Fruit fly (Drosophila melanogaster) whole organism, embryonic: ENCODE results near the gene P58IPK.

Source experiments
- Adf1 ChIP-seq: fragments of 200-800 bp; sonication (Bioruptor generic); IDR thresholded peaks from 2 replicates; pipeline ENCODE4 v1.3.6; 2022; ENCODE audit warnings: missing biosample characterization, missing genetic modification characterization
- Antp ChIP-seq: fragments of 200-800 bp; sonication (Bioruptor generic); optimal IDR thresholded peaks from 3 replicates; lab custom pipeline; 2016; ENCODE audit warnings: missing biosample characterization, missing genetic modification characterization
- Bdp1 ChIP-seq: fragments of 200-800 bp; sonication (Bioruptor generic); optimal IDR thresholded peaks from 3 replicates; lab custom pipeline; 2016; ENCODE audit warnings: missing biosample characterization, missing genetic modification characterization
- CG10366 ChIP-seq: fragments of 200-800 bp; sonication (Bioruptor generic); IDR thresholded peaks from 2 replicates; pipeline ENCODE4 v1.3.6; 2022; ENCODE audit warnings: missing biosample characterization, missing genetic modification characterization
- CG10543 ChIP-seq: fragments of 200-800 bp; sonication (Bioruptor generic); optimal IDR thresholded peaks from 3 replicates; lab custom pipeline; 2017; ENCODE audit warnings: missing biosample characterization, mild to moderate bottlenecking, missing genetic modification characterization, moderate library complexity
- CG11723 ChIP-seq: fragments of 200-800 bp; sonication (Bioruptor generic); optimal IDR thresholded peaks from 2 replicates; lab custom pipeline; 2017; ENCODE audit warnings: missing biosample characterization, mild to moderate bottlenecking, missing genetic modification characterization
- CG12236 ChIP-seq: fragments of 200-800 bp; sonication (Bioruptor generic); optimal IDR thresholded peaks from 2 replicates; lab custom pipeline; 2016; ENCODE audit warnings: missing biosample characterization, missing genetic modification characterization
- CG15073 ChIP-seq: fragments of 200-800 bp; sonication (Bioruptor generic); optimal IDR thresholded peaks from 2 replicates; lab custom pipeline; 2016; ENCODE audit warnings: missing biosample characterization, missing genetic modification characterization
- CG16863 ChIP-seq: fragments of 200-800 bp; sonication (Bioruptor generic); optimal IDR thresholded peaks from 3 replicates; lab custom pipeline; 2016; ENCODE audit warnings: missing biosample characterization, missing genetic modification characterization
- CG18011 ChIP-seq: fragments of 200-800 bp; sonication (Bioruptor generic); optimal IDR thresholded peaks from 2 replicates; lab custom pipeline; 2017; ENCODE audit warnings: missing biosample characterization, missing genetic modification characterization, mild to moderate bottlenecking, moderate library complexity, missing genotype
- CG30431 ChIP-seq: fragments of 200-800 bp; sonication (Bioruptor generic); optimal IDR thresholded peaks from 2 replicates; lab custom pipeline; 2017; ENCODE audit warnings: missing biosample characterization, missing genetic modification characterization
- CG3065 ChIP-seq: fragments of 200-800 bp; sonication (Bioruptor generic); optimal IDR thresholded peaks from 2 replicates; lab custom pipeline; 2016; ENCODE audit warnings: missing biosample characterization, missing genetic modification characterization
- CG32532 ChIP-seq: fragments of 200-800 bp; sonication (Bioruptor generic); IDR thresholded peaks from 2 replicates; pipeline ENCODE4 v1.3.6; 2022; ENCODE audit warnings: missing biosample characterization, missing genetic modification characterization
- CG3838 ChIP-seq: fragments of 200-800 bp; sonication (Bioruptor generic); optimal IDR thresholded peaks from 3 replicates; lab custom pipeline; 2016; ENCODE audit warnings: missing biosample characterization, missing genetic modification characterization
- CG8944 ChIP-seq: fragments of 200-800 bp; sonication (Bioruptor generic); optimal IDR thresholded peaks from 3 replicates; lab custom pipeline; 2016; ENCODE audit warnings: missing biosample characterization, missing genetic modification characterization
- CG9437 ChIP-seq: fragments of 200-800 bp; sonication (Bioruptor generic); optimal IDR thresholded peaks from 2 replicates; lab custom pipeline; 2018; ENCODE audit warnings: missing biosample characterization, mild to moderate bottlenecking, missing genetic modification characterization
- CG9727 ChIP-seq: fragments of 200-800 bp; sonication (Bioruptor generic); optimal IDR thresholded peaks from 3 replicates; lab custom pipeline; 2017; ENCODE audit warnings: missing biosample characterization, mild to moderate bottlenecking, missing genetic modification characterization
- Dbx ChIP-seq: fragments of 200-800 bp; sonication (Bioruptor generic); IDR thresholded peaks from 3 replicates; pipeline ENCODE4 v1.3.6; 2022; ENCODE audit warnings: missing biosample characterization, missing genetic modification characterization
- E2f1 ChIP-seq: fragments of 200-800 bp; sonication (Bioruptor generic); IDR thresholded peaks from 2 replicates; pipeline ENCODE4 v1.3.6; 2022; ENCODE audit warnings: missing biosample characterization, missing genetic modification characterization
- ERR ChIP-seq: fragments of 200-800 bp; sonication (Bioruptor generic); optimal IDR thresholded peaks from 2 replicates; lab custom pipeline; 2016; ENCODE audit warnings: missing biosample characterization, missing genetic modification characterization
- Ets97D ChIP-seq: fragments of 200-800 bp; sonication (Bioruptor generic); optimal IDR thresholded peaks from 3 replicates; lab custom pipeline; 2016; ENCODE audit warnings: missing biosample characterization, missing genetic modification characterization
- Gsc ChIP-seq: fragments of 200-800 bp; sonication (Bioruptor generic); IDR thresholded peaks from 2 replicates; pipeline ENCODE4 v1.3.6; 2022; ENCODE audit warnings: missing biosample characterization, missing genetic modification characterization
- H15 ChIP-seq: fragments of 200-800 bp; sonication (Bioruptor generic); IDR thresholded peaks from 3 replicates; pipeline ENCODE4 v1.3.6; 2022; ENCODE audit warnings: missing biosample characterization, missing genetic modification characterization
- Hmx ChIP-seq: fragments of 200-800 bp; sonication (Bioruptor generic); optimal IDR thresholded peaks from 2 replicates; lab custom pipeline; 2016; ENCODE audit warnings: missing biosample characterization, missing genetic modification characterization
- MESR4 ChIP-seq: fragments of 200-800 bp; sonication (Bioruptor generic); optimal IDR thresholded peaks from 2 replicates; lab custom pipeline; 2018; ENCODE audit warnings: missing biosample characterization, mild to moderate bottlenecking, missing genetic modification characterization, moderate library complexity
- Max ChIP-seq: fragments of 200-800 bp; sonication (Bioruptor generic); optimal IDR thresholded peaks from 2 replicates; lab custom pipeline; 2016; ENCODE audit warnings: missing biosample characterization, mild to moderate bottlenecking, missing genetic modification characterization
- NC2α ChIP-seq: fragments of 200-800 bp; sonication (Bioruptor generic); optimal IDR thresholded peaks from 2 replicates; lab custom pipeline; 2016; ENCODE audit warnings: missing biosample characterization, missing genetic modification characterization
- Neu2 ChIP-seq: fragments of 200-800 bp; sonication (Bioruptor generic); optimal IDR thresholded peaks from 3 replicates; lab custom pipeline; 2016; ENCODE audit warnings: missing biosample characterization, missing genetic modification characterization, borderline replicate concordance
- Optix ChIP-seq: fragments of 200-800 bp; sonication (Bioruptor generic); IDR thresholded peaks from 3 replicates; pipeline ENCODE4 v1.3.6; 2022; ENCODE audit warnings: missing biosample characterization, missing genetic modification characterization
- Sox100B ChIP-seq: fragments of 200-800 bp; sonication (Bioruptor generic); optimal IDR thresholded peaks from 3 replicates; lab custom pipeline; 2018; ENCODE audit warnings: missing biosample characterization, mild to moderate bottlenecking, missing genetic modification characterization
- TFAM ChIP-seq: fragments of 200-800 bp; sonication (Bioruptor generic); optimal IDR thresholded peaks from 2 replicates; lab custom pipeline; 2017; ENCODE audit warnings: missing biosample characterization, missing genetic modification characterization, inconsistent platforms
- Xbp1 ChIP-seq: fragments of 200-800 bp; sonication (Bioruptor generic); optimal IDR thresholded peaks from 3 replicates; lab custom pipeline; 2016; ENCODE audit warnings: missing biosample characterization, mild to moderate bottlenecking, missing genetic modification characterization
- ara ChIP-seq: fragments of 200-800 bp; sonication (Bioruptor generic); IDR thresholded peaks from 2 replicates; pipeline ENCODE4 v1.3.6; 2022; ENCODE audit warnings: missing biosample characterization, missing genetic modification characterization
- ash1 ChIP-seq: fragments of 200-800 bp; sonication (Bioruptor generic); optimal IDR thresholded peaks from 2 replicates; lab custom pipeline; 2018; ENCODE audit warnings: missing biosample characterization, mild to moderate bottlenecking, missing genetic modification characterization
- chinmo ChIP-seq: fragments of 200-800 bp; sonication (Bioruptor generic); IDR thresholded peaks from 4 replicates; pipeline ENCODE4 v1.3.6; 2022; ENCODE audit warnings: missing biosample characterization, missing genetic modification characterization; ENCODE audit not compliant: partially characterized antibody
- dysf ChIP-seq: fragments of 200-800 bp; sonication (Bioruptor generic); IDR thresholded peaks from 3 replicates; pipeline ENCODE4 v1.3.6; 2022; ENCODE audit warnings: missing biosample characterization, missing genetic modification characterization
- gem ChIP-seq: fragments of 200-800 bp; sonication (Bioruptor generic); optimal IDR thresholded peaks from 2 replicates; lab custom pipeline; 2019; ENCODE audit warnings: missing biosample characterization, mild to moderate bottlenecking, missing genetic modification characterization, moderate library complexity
- gsb-n ChIP-seq: fragments of 200-800 bp; sonication (Bioruptor generic); optimal IDR thresholded peaks from 3 replicates; lab custom pipeline; 2018; ENCODE audit warnings: missing biosample characterization, mild to moderate bottlenecking, missing genetic modification characterization
- gt ChIP-seq: fragments of 200-800 bp; sonication (Bioruptor generic); IDR thresholded peaks from 2 replicates; pipeline ENCODE4 v1.3.6; 2022; ENCODE audit warnings: missing biosample characterization, missing genetic modification characterization
- lab ChIP-seq: fragments of 200-800 bp; sonication (Bioruptor generic); optimal IDR thresholded peaks from 3 replicates; lab custom pipeline; 2017; ENCODE audit warnings: missing biosample characterization, missing genetic modification characterization, mild to moderate bottlenecking, moderate library complexity, missing genetic modification reagents
- lov ChIP-seq, 2 experiments: fragments of 200-800 bp in 1 of 2; fragments of >200 bp in 1 of 2; sonication (Bioruptor generic) in 1 of 2; IDR thresholded peaks in 1 of 2; optimal IDR thresholded peaks in 1 of 2; 2 replicates in 1 of 2; 3 replicates in 1 of 2; pipeline versions ENCODE4 v1.3.6 to Lab custom; 2017 to 2022; ENCODE audit warnings: missing biosample characterization in 1 of 2, missing genetic modification characterization in 1 of 2
- luna ChIP-seq: fragments of 200-800 bp; sonication (Bioruptor generic); optimal IDR thresholded peaks from 2 replicates; lab custom pipeline; 2016; ENCODE audit warnings: missing biosample characterization, missing genetic modification characterization
- mirr ChIP-seq: fragments of 200-800 bp; sonication (Bioruptor generic); optimal IDR thresholded peaks from 3 replicates; lab custom pipeline; 2018; ENCODE audit warnings: missing biosample characterization, mild to moderate bottlenecking, missing genetic modification characterization
- mld ChIP-seq: fragments of 200-800 bp; sonication (Bioruptor generic); IDR thresholded peaks from 3 replicates; pipeline ENCODE4 v1.3.6; 2022; ENCODE audit warnings: missing biosample characterization, missing genetic modification characterization; ENCODE audit not compliant: partially characterized antibody
- pum ChIP-seq: fragments of 200-800 bp; sonication (Bioruptor generic); optimal IDR thresholded peaks from 2 replicates; lab custom pipeline; 2016; ENCODE audit warnings: missing biosample characterization, missing genetic modification characterization
- ro ChIP-seq: fragments of 200-800 bp; sonication (Bioruptor generic); IDR thresholded peaks from 2 replicates; pipeline ENCODE4 v1.3.6; 2022; ENCODE audit warnings: missing biosample characterization, missing genetic modification characterization
- sd ChIP-seq: fragments of 200-800 bp; sonication (Bioruptor generic); optimal IDR thresholded peaks from 3 replicates; lab custom pipeline; 2018; ENCODE audit warnings: missing biosample characterization, mild to moderate bottlenecking, missing genetic modification characterization, moderate library complexity
- seq ChIP-seq: fragments of 200-800 bp; sonication (Bioruptor generic); IDR thresholded peaks from 2 replicates; pipeline ENCODE4 v1.3.6; 2022; ENCODE audit warnings: missing biosample characterization, missing genetic modification characterization
- sob ChIP-seq: fragments of 200-800 bp; sonication (Bioruptor generic); IDR thresholded peaks from 2 replicates; pipeline ENCODE4 v1.3.6; 2022; ENCODE audit warnings: missing biosample characterization, missing genetic modification characterization
- zen2 ChIP-seq: fragments of 200-800 bp; sonication (Bioruptor generic); IDR thresholded peaks from 3 replicates; pipeline ENCODE4 v1.3.6; 2022; ENCODE audit warnings: missing biosample characterization, missing genetic modification characterization; ENCODE audit not compliant: partially characterized antibody

The P58IPK gene

DNA sequence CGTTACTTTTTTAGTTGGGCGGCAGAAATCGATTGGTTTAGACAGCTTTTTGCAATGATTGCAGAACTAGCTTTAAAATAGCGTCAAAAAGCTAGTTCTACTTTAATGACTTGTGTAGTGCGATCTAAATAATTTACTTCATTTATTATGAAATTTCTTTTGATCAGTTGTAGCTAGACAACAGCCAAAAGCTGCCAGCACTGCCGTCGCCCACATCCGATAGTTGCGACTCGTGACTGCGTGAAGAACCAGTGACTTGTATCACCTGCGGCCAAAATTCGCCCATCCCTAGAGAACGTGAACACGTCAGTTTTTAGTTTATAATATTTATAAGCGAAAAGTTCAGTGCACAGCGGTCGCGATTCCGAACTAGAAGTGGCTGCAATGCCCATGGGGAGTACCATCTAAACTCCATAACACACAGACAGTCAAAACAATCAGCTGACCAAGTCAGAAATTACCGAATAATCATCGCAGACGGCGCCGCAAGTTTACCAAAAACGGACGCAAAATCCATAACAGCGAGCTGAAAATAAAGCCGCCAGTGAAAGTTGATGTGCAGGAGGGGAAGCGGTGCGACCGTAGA, at the start of gene P58IPK (continued):
- TF ChIP-seq Ets97D: peak; percentile 90
- no peak for TF ChIP-seq seq (GFP tag; lab: Robert Waterston, UW)
- TF ChIP-seq CG18011 (GFP tag; lab: Kevin White, UChicago): peak; percentile 65
- peak; percentile 48 for TF ChIP-seq CG9727 (GFP tag; lab: Kevin White, UChicago)
- TF ChIP-seq lab (GFP tag; lab: Kevin White, UChicago): peak; percentile 40
- peak; percentile 69 for TF ChIP-seq Bdp1 (GFP tag; lab: Kevin White, UChicago)
- no peak for TF ChIP-seq gt
- TF ChIP-seq zen2 (GFP tag; lab: Robert Waterston, UW): peak; percentile 79
- peak; percentile 45 for TF ChIP-seq CG16863 (GFP tag; lab: Kevin White, UChicago)
- peak; percentile 40 for TF ChIP-seq ash1 (GFP tag; lab: Kevin White, UChicago)
- no peak for TF ChIP-seq lov (optimal IDR thresholded peaks at IDR 0.05; lab: Kevin White, UChicago)
- 0 out of 3 replicates have a peak, but pooled peaks have one; percentile 37 for TF ChIP-seq lov (GFP tag; IDR thresholded peaks at IDR 0.05; lab: Robert Waterston, UW)
- peak; percentile 65 for TF ChIP-seq CG8944 (GFP tag; lab: Kevin White, UChicago)
- peak; percentile 67 for TF ChIP-seq pum (GFP tag; lab: Kevin White, UChicago)
- peak; percentile 76; the same call in 2 of the 3 replicates for TF ChIP-seq mld
- peak; percentile 0 for TF ChIP-seq mirr (GFP tag; lab: Kevin White, UChicago)
- TF ChIP-seq Neu2 (GFP tag; lab: Kevin White, UChicago): no peak
- TF ChIP-seq Optix (GFP tag; lab: Robert Waterston, UW): peak; percentile 65; the same call in 2 of the 3 replicates
- TF ChIP-seq CG3065 (GFP tag; lab: Kevin White, UChicago): peak; percentile 37
- peak; percentile 65 for TF ChIP-seq Dbx (GFP tag; lab: Robert Waterston, UW)
- peak; percentile 56 for TF ChIP-seq Max (GFP tag; lab: Kevin White, UChicago)
- peak; percentile 66 for TF ChIP-seq Adf1 (GFP tag; lab: Robert Waterston, UW)
- TF ChIP-seq Sox100B (GFP tag; lab: Kevin White, UChicago): no peak
- peak; percentile 63 for TF ChIP-seq sob (GFP tag; lab: Robert Waterston, UW)
- no peak for TF ChIP-seq Hmx
- TF ChIP-seq ara (GFP tag; lab: Robert Waterston, UW): no peak
- peak; percentile 77 for TF ChIP-seq Antp
- peak; percentile 45; the same call in 1 of the 3 replicates for TF ChIP-seq H15 (GFP tag; lab: Robert Waterston, UW)
- peak; percentile 37 for TF ChIP-seq CG11723 (GFP tag; lab: Kevin White, UChicago)
- peak; percentile 61 for TF ChIP-seq ERR
- peak; percentile 83 for TF ChIP-seq MESR4 (GFP tag; lab: Kevin White, UChicago)
- peak; percentile 1 for TF ChIP-seq CG30431 (GFP tag; lab: Kevin White, UChicago)
- peak; percentile 68 for TF ChIP-seq gem (tag; lab: Kevin White, UChicago)
- peak; percentile 54; the same call in 2 of the 3 replicates for TF ChIP-seq dysf (GFP tag; lab: Robert Waterston, UW)
- peak; percentile 76 for TF ChIP-seq CG32532
- TF ChIP-seq CG10366 (GFP tag; lab: Robert Waterston, UW): peak; percentile 56
- TF ChIP-seq gsb-n (tag; lab: Kevin White, UChicago): no peak
- peak; percentile 73; the same call in 2 of the 4 replicates for TF ChIP-seq chinmo (GFP tag; lab: Robert Waterston, UW)
- no peak for TF ChIP-seq CG12236
- no peak for TF ChIP-seq sd (tag; lab: Kevin White, UChicago)
- peak; percentile 98 for TF ChIP-seq Xbp1 (GFP tag; lab: Kevin White, UChicago)
- TF ChIP-seq Gsc (GFP tag; lab: Robert Waterston, UW): no peak
- TF ChIP-seq CG15073 (GFP tag; lab: Kevin White, UChicago): no peak
- peak; percentile 52 for TF ChIP-seq CG3838 (GFP tag; lab: Kevin White, UChicago)
- TF ChIP-seq CG10543 (GFP tag; lab: Kevin White, UChicago): peak; percentile 7
- peak; percentile 28 for TF ChIP-seq NC2α
- TF ChIP-seq E2f1 (GFP tag; lab: Robert Waterston, UW): 0 out of 2 replicates have a peak, but pooled peaks have one; percentile 21
- TF ChIP-seq luna (GFP tag; lab: Kevin White, UChicago): no peak
- TF ChIP-seq ro (GFP tag; lab: Robert Waterston, UW): no peak
- no peak for TF ChIP-seq TFAM (GFP tag; lab: Kevin White, UChicago)
- TF ChIP-seq CG9437 (GFP tag; lab: Kevin White, UChicago): peak; percentile 26
